Worm (Caenorhabditis elegans) whole organism, L4 larva: ENCODE measurements around the gene F39B3.3.

Source experiments
- D1046.2 ChIP-seq: fragments of 200-800 bp; sonication (Bioruptor generic); IDR thresholded peaks from 2 replicates; pipeline ENCODE4 v1.3.6; 2022; ENCODE audit warnings: missing genetic modification characterization, missing compliant biosample characterization
- F26F4.8 ChIP-seq: fragments of 200-800 bp; sonication (Bioruptor generic); conservative IDR thresholded peaks from 2 replicates; pipeline ENCODE4 v1.3.6; 2022; ENCODE audit warnings: missing genetic modification characterization, missing compliant biosample characterization
- F49E8.2 ChIP-seq: sonication (generic microtip); optimal IDR thresholded peaks from 2 replicates; lab custom pipeline; 2016; ENCODE audit warnings: missing compliant biosample characterization, mild to moderate bottlenecking, missing genetic modification characterization, borderline replicate concordance
- R02D3.7 ChIP-seq: fragments of 150-350 bp; sonication (generic microtip); optimal IDR thresholded peaks from 3 replicates; lab custom pipeline; 2014; ENCODE audit warnings: missing biosample characterization, missing genetic modification characterization
- T20F7.1 ChIP-seq: fragments of 200-800 bp; sonication (Bioruptor generic); optimal IDR thresholded peaks from 2 replicates; lab custom pipeline; 2018; ENCODE audit warnings: mild to moderate bottlenecking, missing genetic modification characterization, missing compliant biosample characterization
- T26A8.4 ChIP-seq: fragments of 200-800 bp; sonication (Bioruptor generic); IDR thresholded peaks from 2 replicates; pipeline ENCODE4 v1.3.6; 2022; ENCODE audit warnings: missing genetic modification characterization, missing compliant biosample characterization
- Y105C5A.15 ChIP-seq: fragments of 200-800 bp; sonication (Bioruptor generic); IDR thresholded peaks from 2 replicates; pipeline ENCODE4 v1.3.6; 2022; ENCODE audit warnings: missing genetic modification characterization, missing compliant biosample characterization
- Y48G9A.11 ChIP-seq: fragments of 200-800 bp; sonication (Bioruptor generic); IDR thresholded peaks from 2 replicates; pipeline ENCODE4 v1.3.6; 2022; ENCODE audit warnings: missing genetic modification reagents, missing genetic modification characterization, missing compliant biosample characterization
- Y5F2A.4 ChIP-seq: fragments of 200-800 bp; sonication (Bioruptor generic); optimal IDR thresholded peaks from 2 replicates; lab custom pipeline; 2018; ENCODE audit warnings: mild to moderate bottlenecking, missing genetic modification characterization, missing compliant biosample characterization
- Y75B8A.6 ChIP-seq: fragments of 200-800 bp; sonication (Bioruptor generic); IDR thresholded peaks from 2 replicates; pipeline ENCODE4 v1.3.6; 2022; ENCODE audit warnings: missing genetic modification reagents, missing genetic modification characterization, missing compliant biosample characterization
- aha-1 ChIP-seq: fragments of 150-350 bp; peaks from one replicate; lab custom pipeline; 2014; ENCODE audit warnings: missing biosample characterization, missing genetic modification characterization
- aly-2 ChIP-seq: sonication (generic microtip); optimal IDR thresholded peaks from 2 replicates; lab custom pipeline; 2018; ENCODE audit warnings: missing biosample characterization, missing genetic modification characterization
- arid-1 ChIP-seq: fragments of 200-800 bp; sonication (Bioruptor generic); conservative IDR thresholded peaks from 2 replicates; pipeline ENCODE4 v1.3.6; 2022; ENCODE audit warnings: missing genetic modification reagents, missing genetic modification characterization, missing compliant biosample characterization
- attf-4 ChIP-seq: sonication (generic microtip); optimal IDR thresholded peaks from 3 replicates; lab custom pipeline; 2017; ENCODE audit warnings: missing biosample characterization, missing genetic modification characterization
- ceh-20 ChIP-seq: fragments of 200-800 bp; sonication (Bioruptor generic); IDR thresholded peaks from 2 replicates; pipeline ENCODE4 v1.3.6; 2022; ENCODE audit warnings: missing genetic modification reagents, missing genetic modification characterization, missing compliant biosample characterization
- ceh-44 ChIP-seq: fragments of 200-800 bp; sonication (Bioruptor generic); IDR thresholded peaks from 2 replicates; pipeline ENCODE4 v1.3.6; 2022; ENCODE audit warnings: missing genetic modification reagents, missing genetic modification characterization, missing compliant biosample characterization
- cey-2 ChIP-seq: sonication (generic microtip); optimal IDR thresholded peaks from 3 replicates; lab custom pipeline; 2017; ENCODE audit warnings: missing genetic modification characterization, mild to moderate bottlenecking, missing compliant biosample characterization, antibody characterized with exemption, borderline replicate concordance; ENCODE audit not compliant: insufficient read depth
- dmd-9 ChIP-seq: fragments of 200-800 bp; sonication (Bioruptor generic); IDR thresholded peaks from 2 replicates; pipeline ENCODE4 v1.3.6; 2022; ENCODE audit warnings: missing genetic modification reagents, missing genetic modification characterization, missing compliant biosample characterization
- duxl-1 ChIP-seq: sonication (generic microtip); optimal IDR thresholded peaks from 2 replicates; lab custom pipeline; 2016; ENCODE audit warnings: mild to moderate bottlenecking, missing genetic modification characterization, moderate library complexity, missing compliant biosample characterization; ENCODE audit not compliant: poor library complexity
- dve-1 ChIP-seq: sonication (generic microtip); optimal IDR thresholded peaks from 2 replicates; lab custom pipeline; 2017; ENCODE audit warnings: antibody characterized with exemption, mild to moderate bottlenecking, missing genetic modification characterization, missing compliant biosample characterization; ENCODE audit not compliant: insufficient read depth
- fos-1 ChIP-seq: fragments of 150-350 bp; optimal IDR thresholded peaks from 2 replicates; lab custom pipeline; 2014; ENCODE audit warnings: missing biosample characterization, missing genetic modification characterization
- gei-8 ChIP-seq: fragments of 200-800 bp; sonication (Bioruptor generic); optimal IDR thresholded peaks from 2 replicates; lab custom pipeline; 2018; ENCODE audit warnings: mild to moderate bottlenecking, missing genetic modification characterization, missing compliant biosample characterization
- hif-1 ChIP-seq, 2 experiments: sonication (generic microtip); optimal IDR thresholded peaks; 2 replicates each; lab custom pipeline; 2016 to 2017; ENCODE audit warnings: missing compliant biosample characterization in 2 of 2, missing genetic modification characterization in 2 of 2, missing genetic modification reagents in 2 of 2, missing genotype in 2 of 2, mild to moderate bottlenecking in 1 of 2
- hlh-11 ChIP-seq: fragments of 200-800 bp; sonication (Bioruptor generic); optimal IDR thresholded peaks from 2 replicates; lab custom pipeline; 2018; ENCODE audit warnings: mild to moderate bottlenecking, missing genetic modification characterization, missing compliant biosample characterization
- hlh-30 ChIP-seq: sonication (generic microtip); optimal IDR thresholded peaks from 2 replicates; lab custom pipeline; 2017; ENCODE audit warnings: antibody characterized with exemption, mild to moderate bottlenecking, missing genetic modification characterization, missing compliant biosample characterization; ENCODE audit not compliant: insufficient read depth
- hmg-1.1 ChIP-seq: fragments of 200-800 bp; sonication (Bioruptor generic); IDR thresholded peaks from 2 replicates; pipeline ENCODE4 v1.3.6; 2022; ENCODE audit warnings: missing genetic modification reagents, missing genetic modification characterization, missing compliant biosample characterization
- lin-29 ChIP-seq: fragments of 200-800 bp; sonication (Bioruptor generic); IDR thresholded peaks from 2 replicates; pipeline ENCODE4 v1.3.6; 2022; ENCODE audit warnings: missing genetic modification reagents, missing genetic modification characterization, missing compliant biosample characterization
- lsy-2 ChIP-seq, 2 experiments: fragments of 150-350 bp in 1 of 2; sonication (generic microtip) in 1 of 2; optimal IDR thresholded peaks; 2 replicates each; lab custom pipeline; 2014 to 2017; ENCODE audit warnings: missing biosample characterization in 2 of 2, missing genetic modification characterization in 2 of 2
- madf-9 ChIP-seq: fragments of 200-800 bp; sonication (Bioruptor generic); conservative IDR thresholded peaks from 2 replicates; pipeline ENCODE4 v1.3.6; 2022; ENCODE audit warnings: missing genetic modification reagents, missing genetic modification characterization, missing compliant biosample characterization
- mdl-1 ChIP-seq, 2 experiments: fragments of 150-350 bp in 1 of 2; sonication (generic microtip) in 1 of 2; optimal IDR thresholded peaks; 2 replicates each; lab custom pipeline; 2014 to 2017; ENCODE audit warnings: missing biosample characterization in 2 of 2, missing genetic modification characterization in 2 of 2
- mdt-29 ChIP-seq: fragments of 200-800 bp; sonication (Bioruptor generic); IDR thresholded peaks from 2 replicates; pipeline ENCODE4 v1.3.6; 2022; ENCODE audit warnings: missing genetic modification reagents, missing genetic modification characterization, missing compliant biosample characterization
- mes-2 ChIP-seq: sonication (generic microtip); optimal IDR thresholded peaks from 2 replicates; lab custom pipeline; 2016; ENCODE audit warnings: missing genotype, mild to moderate bottlenecking, missing genetic modification characterization, missing compliant biosample characterization; ENCODE audit not compliant: poor library complexity, severe bottlenecking
- mxl-2 ChIP-seq: fragments of 200-800 bp; sonication (Bioruptor generic); conservative IDR thresholded peaks from 2 replicates; pipeline ENCODE4 v1.3.6; 2022; ENCODE audit warnings: missing genetic modification reagents, missing genetic modification characterization, missing compliant biosample characterization
- nhr-102 ChIP-seq: sonication (generic microtip); optimal IDR thresholded peaks from 2 replicates; lab custom pipeline; 2016; ENCODE audit warnings: mild to moderate bottlenecking, missing genetic modification characterization, moderate library complexity, missing compliant biosample characterization
- nhr-237 ChIP-seq: sonication (generic microtip); optimal IDR thresholded peaks from 2 replicates; lab custom pipeline; 2017; ENCODE audit warnings: missing biosample characterization, missing genetic modification characterization
- nhr-42 ChIP-seq: fragments of 200-800 bp; sonication (Bioruptor generic); IDR thresholded peaks from 2 replicates; pipeline ENCODE4 v1.3.6; 2022; ENCODE audit warnings: missing genetic modification characterization, missing compliant biosample characterization
- nhr-48 ChIP-seq: sonication (generic microtip); optimal IDR thresholded peaks from 2 replicates; lab custom pipeline; 2016; ENCODE audit warnings: mild to moderate bottlenecking, missing genetic modification characterization, missing compliant biosample characterization
- nhr-6 ChIP-seq: fragments of 150-350 bp; optimal IDR thresholded peaks from 2 replicates; lab custom pipeline; 2014; ENCODE audit warnings: missing biosample characterization, missing genetic modification characterization
- nhr-77 ChIP-seq: fragments of 150-350 bp; optimal IDR thresholded peaks from 2 replicates; lab custom pipeline; 2014; ENCODE audit warnings: missing biosample characterization, missing genetic modification characterization
- pha-4 ChIP-seq, 2 experiments: fragments of 150-350 bp in 1 of 2; fragments of 200-800 bp in 1 of 2; sonication (Bioruptor generic) in 1 of 2; IDR thresholded peaks in 1 of 2; optimal IDR thresholded peaks in 1 of 2; 2 replicates each; pipeline versions ENCODE4 v1.3.6 to Lab custom; 2014 to 2022; ENCODE audit warnings: missing genetic modification characterization in 2 of 2, missing genetic modification reagents in 2 of 2, missing biosample characterization in 1 of 2, missing compliant biosample characterization in 1 of 2
- pqm-1 ChIP-seq: sonication (generic microtip); optimal IDR thresholded peaks from 2 replicates; lab custom pipeline; 2017; ENCODE audit warnings: missing biosample characterization, missing genetic modification characterization
- snpc-1.2 ChIP-seq: fragments of 200-800 bp; sonication (Bioruptor generic); IDR thresholded peaks from 2 replicates; pipeline ENCODE4 v1.3.6; 2022; ENCODE audit warnings: missing genetic modification reagents, missing genetic modification characterization, missing compliant biosample characterization
- snpc-4 ChIP-seq: fragments of 150-350 bp; optimal IDR thresholded peaks from 2 replicates; lab custom pipeline; 2014; ENCODE audit warnings: missing biosample characterization, missing genetic modification characterization
- spr-3 ChIP-seq: fragments of 200-800 bp; sonication (Bioruptor generic); optimal IDR thresholded peaks from 2 replicates; lab custom pipeline; 2018; ENCODE audit warnings: mild to moderate bottlenecking, missing genetic modification characterization, missing compliant biosample characterization
- tag-97 ChIP-seq: fragments of 200-800 bp; sonication (Bioruptor generic); IDR thresholded peaks from 2 replicates; pipeline ENCODE4 v1.3.6; 2022; ENCODE audit warnings: missing genetic modification characterization, missing compliant biosample characterization
- unc-130 ChIP-seq: sonication (generic microtip); optimal IDR thresholded peaks from 2 replicates; lab custom pipeline; 2016; ENCODE audit warnings: missing genetic modification reagents, missing genetic modification characterization, missing compliant biosample characterization
- vab-7 ChIP-seq: fragments of 200-800 bp; sonication (Bioruptor generic); IDR thresholded peaks from 2 replicates; pipeline ENCODE4 v1.3.6; 2022; ENCODE audit warnings: missing genetic modification reagents, missing genetic modification characterization, missing compliant biosample characterization
- zfp-2 ChIP-seq: sonication (generic microtip); optimal IDR thresholded peaks from 2 replicates; lab custom pipeline; 2016; ENCODE audit warnings: mild to moderate bottlenecking, missing genetic modification characterization, missing compliant biosample characterization
- zfp-3 ChIP-seq: fragments of 200-800 bp; sonication (Bioruptor generic); conservative IDR thresholded peaks from 2 replicates; pipeline ENCODE4 v1.3.6; 2022; ENCODE audit warnings: missing genetic modification reagents, missing genetic modification characterization, missing compliant biosample characterization
- zip-11 ChIP-seq: fragments of 200-800 bp; sonication (Bioruptor generic); IDR thresholded peaks from 2 replicates; pipeline ENCODE4 v1.3.6; 2022; ENCODE audit warnings: missing genetic modification characterization, missing compliant biosample characterization
- zip-2 ChIP-seq: fragments of 150-350 bp; optimal IDR thresholded peaks from 2 replicates; lab custom pipeline; 2014; ENCODE audit warnings: missing biosample characterization, missing genetic modification characterization

F39B3.3 gene

DNA sequence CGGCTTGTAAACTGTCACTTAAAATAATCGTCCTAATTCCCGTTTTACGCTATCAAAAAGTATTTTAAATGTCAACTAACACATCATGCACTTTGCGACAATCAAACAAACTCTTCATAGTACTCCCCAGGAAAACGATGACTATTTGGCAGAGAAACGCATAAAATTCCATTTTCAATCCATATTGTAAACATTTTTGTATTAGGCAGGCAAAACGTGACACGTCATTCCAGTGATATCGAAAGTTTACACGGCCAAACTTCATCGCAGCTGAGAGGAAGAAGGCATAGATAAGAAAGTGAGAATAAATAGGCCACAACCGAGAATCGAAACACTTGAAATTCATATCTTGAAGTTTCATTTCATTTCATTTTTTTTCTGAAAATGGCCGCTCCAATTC, 21.2 kb upstream of the F39B3.3 start, which contains the start of gene lec-9 (continued):
- TF ChIP-seq ceh-44 (no peak), mxl-2 (GFP tag; lab: Robert Waterston, UW) (no peak), nhr-102 (tag; lab: Kevin White, UChicago) (no peak), fos-1 (tag; lab: Kevin White, UChicago) (no peak), Y48G9A.11 (no peak), F26F4.8 (no peak), aly-2 (tag; lab: Kevin White, UChicago) (no peak), aha-1 (tag; lab: Kevin White, UChicago) (no peak), zip-11 (no peak), gei-8 (GFP tag; lab: Kevin White, UChicago) (no peak), hif-1 (tag; optimal IDR thresholded peaks at IDR 0.05; lab: Kevin White, UChicago) (no peak), Y105C5A.15 (GFP tag; lab: Robert Waterston, UW) (no peak), hmg-1.1 (GFP tag; lab: Robert Waterston, UW) (no peak), mes-2 (tag; lab: Kevin White, UChicago) (no peak), mdl-1 (tag; optimal IDR thresholded peaks at IDR 0.05; lab: Kevin White, UChicago) (peak in 1 of 2 experiments; percentile 52), nhr-48 (tag; lab: Kevin White, UChicago) (peak; percentile 63), duxl-1 (tag; lab: Kevin White, UChicago) (no peak), ceh-20 (GFP tag; lab: Robert Waterston, UW) (no peak), hlh-11 (tag; lab: Kevin White, UChicago) (peak; percentile 87), mdt-29 (no peak), snpc-4 (tag; lab: Kevin White, UChicago) (no peak), zfp-2 (tag; lab: Kevin White, UChicago) (no peak), snpc-1.2 (GFP tag; lab: Robert Waterston, UW) (no peak), hlh-30 (tag; lab: Kevin White, UChicago) (peak; percentile 26), nhr-6 (peak; percentile 88), zip-2 (tag; lab: Kevin White, UChicago) (no peak), arid-1 (GFP tag; lab: Robert Waterston, UW) (no peak), nhr-42 (GFP tag; lab: Robert Waterston, UW) (no peak), vab-7 (GFP tag; lab: Robert Waterston, UW) (no peak), Y5F2A.4 (GFP tag; lab: Kevin White, UChicago) (no peak), Y75B8A.6 (GFP tag; lab: Robert Waterston, UW) (no peak), madf-9 (GFP tag; lab: Robert Waterston, UW) (no peak), pqm-1 (tag; lab: Kevin White, UChicago) (peak; percentile 96), T20F7.1 (GFP tag; lab: Kevin White, UChicago) (no peak), nhr-77 (tag; lab: Kevin White, UChicago) (peak; percentile 46), dve-1 (peak; percentile 72), attf-4 (tag; lab: Kevin White, UChicago) (no peak), T26A8.4 (GFP tag; lab: Robert Waterston, UW) (no peak), unc-130 (GFP tag; lab: Kevin White, UChicago) (no peak), pha-4 (GFP tag; IDR thresholded peaks at IDR 0.05; lab: Robert Waterston, UW) (no peak), pha-4 (tag; optimal IDR thresholded peaks at IDR 0.05; lab: Kevin White, UChicago) (no peak), lin-29 (GFP tag; lab: Robert Waterston, UW) (no peak), nhr-237 (no peak), dmd-9 (no peak), zfp-3 (GFP tag; lab: Robert Waterston, UW) (no peak), tag-97 (GFP tag; lab: Robert Waterston, UW) (no peak), F49E8.2 (tag; lab: Kevin White, UChicago) (no peak), spr-3 (GFP tag; lab: Kevin White, UChicago) (no peak), D1046.2 (GFP tag; lab: Robert Waterston, UW) (no peak), R02D3.7 (tag; lab: Kevin White, UChicago) (no peak), cey-2 (no peak), lsy-2 (tag; optimal IDR thresholded peaks at IDR 0.05; lab: Kevin White, UChicago) (peak in 1 of 2 experiments; percentile 22)
